Fruit fly (Drosophila melanogaster) whole organism, embryonic: ENCODE measurements around the gene CG32388.

ENCODE experiments used
- Antp ChIP-seq: fragments of 200-800 bp; sonication (Bioruptor generic); optimal IDR thresholded peaks from 3 replicates; lab custom pipeline; 2016; ENCODE audit warnings: missing biosample characterization, missing genetic modification characterization
- Bgb ChIP-seq: fragments of 200-800 bp; sonication (Bioruptor generic); IDR thresholded peaks from 2 replicates; pipeline ENCODE4 v1.3.6; 2022; ENCODE audit warnings: missing biosample characterization, missing genetic modification characterization; ENCODE audit not compliant: partially characterized antibody
- CG10565 ChIP-seq: fragments of 200-800 bp; sonication (Bioruptor generic); optimal IDR thresholded peaks from 3 replicates; lab custom pipeline; 2016; ENCODE audit warnings: missing biosample characterization, mild to moderate bottlenecking, missing genetic modification characterization
- CG12219 ChIP-seq: fragments of 200-800 bp; sonication (Bioruptor generic); optimal IDR thresholded peaks from 3 replicates; lab custom pipeline; 2018; ENCODE audit warnings: missing biosample characterization, mild to moderate bottlenecking, missing genetic modification characterization
- CG12769 ChIP-seq: fragments of 200-800 bp; sonication (Bioruptor generic); optimal IDR thresholded peaks from 2 replicates; lab custom pipeline; 2019; ENCODE audit warnings: missing biosample characterization, mild to moderate bottlenecking, missing genetic modification characterization, moderate library complexity
- CG13775 ChIP-seq: fragments of 200-800 bp; sonication (Bioruptor generic); optimal IDR thresholded peaks from 3 replicates; lab custom pipeline; 2017; ENCODE audit warnings: missing biosample characterization, mild to moderate bottlenecking, missing genetic modification characterization
- CG14860 ChIP-seq: fragments of 200-800 bp; sonication (Bioruptor generic); IDR thresholded peaks from 3 replicates; pipeline ENCODE4 v1.3.6; 2022; ENCODE audit warnings: missing biosample characterization, missing genetic modification characterization; ENCODE audit not compliant: partially characterized antibody
- CG15696 ChIP-seq: fragments of 200-800 bp; sonication (Bioruptor generic); optimal IDR thresholded peaks from 2 replicates; lab custom pipeline; 2019; ENCODE audit warnings: missing biosample characterization, mild to moderate bottlenecking, missing genetic modification characterization, moderate library complexity
- CG1602 ChIP-seq: fragments of 200-800 bp; sonication (Bioruptor generic); optimal IDR thresholded peaks from 3 replicates; lab custom pipeline; 2016; ENCODE audit warnings: missing biosample characterization, missing genetic modification characterization
- CG16863 ChIP-seq: fragments of 200-800 bp; sonication (Bioruptor generic); optimal IDR thresholded peaks from 3 replicates; lab custom pipeline; 2016; ENCODE audit warnings: missing biosample characterization, missing genetic modification characterization
- CG17802 ChIP-seq: fragments of 200-800 bp; sonication (Bioruptor generic); optimal IDR thresholded peaks from 2 replicates; lab custom pipeline; 2018; ENCODE audit warnings: missing biosample characterization, mild to moderate bottlenecking, missing genetic modification characterization, moderate library complexity
- CG30403 ChIP-seq: fragments of 200-800 bp; sonication (Bioruptor generic); optimal IDR thresholded peaks from 3 replicates; lab custom pipeline; 2016; ENCODE audit warnings: missing biosample characterization, missing genetic modification characterization
- CG32532 ChIP-seq: fragments of 200-800 bp; sonication (Bioruptor generic); IDR thresholded peaks from 2 replicates; pipeline ENCODE4 v1.3.6; 2022; ENCODE audit warnings: missing biosample characterization, missing genetic modification characterization
- CG3407 ChIP-seq: fragments of 200-800 bp; sonication (Bioruptor generic); optimal IDR thresholded peaks from 2 replicates; lab custom pipeline; 2018; ENCODE audit warnings: missing biosample characterization, mild to moderate bottlenecking, missing genetic modification characterization
- CG3847 ChIP-seq: fragments of 200-800 bp; sonication (Bioruptor generic); IDR thresholded peaks from 2 replicates; pipeline ENCODE4 v1.3.6; 2022; ENCODE audit warnings: missing biosample characterization, missing genetic modification characterization
- CG5180 ChIP-seq: fragments of 200-800 bp; sonication (Bioruptor generic); optimal IDR thresholded peaks from 3 replicates; lab custom pipeline; 2017; ENCODE audit warnings: missing biosample characterization, missing genetic modification characterization, mild to moderate bottlenecking, moderate library complexity, missing genetic modification reagents
- CG8924 ChIP-seq: fragments of 200-800 bp; optimal IDR thresholded peaks from 3 replicates; lab custom pipeline; 2019; ENCODE audit warnings: missing biosample characterization, mild to moderate bottlenecking, missing genetic modification characterization, moderate library complexity
- CG8944 ChIP-seq: fragments of 200-800 bp; sonication (Bioruptor generic); optimal IDR thresholded peaks from 3 replicates; lab custom pipeline; 2016; ENCODE audit warnings: missing biosample characterization, missing genetic modification characterization
- CG9437 ChIP-seq: fragments of 200-800 bp; sonication (Bioruptor generic); optimal IDR thresholded peaks from 2 replicates; lab custom pipeline; 2018; ENCODE audit warnings: missing biosample characterization, mild to moderate bottlenecking, missing genetic modification characterization
- CG9876 ChIP-seq: fragments of 200-800 bp; sonication (Bioruptor generic); optimal IDR thresholded peaks from 2 replicates; lab custom pipeline; 2016; ENCODE audit warnings: missing biosample characterization, missing genetic modification characterization
- CG9932 ChIP-seq: fragments of 200-800 bp; sonication (Bioruptor generic); IDR thresholded peaks from 2 replicates; pipeline ENCODE4 v1.3.6; 2022; ENCODE audit warnings: missing biosample characterization, missing genetic modification characterization
- CTCF ChIP-seq: fragments of 200-800 bp; sonication (Bioruptor generic); optimal IDR thresholded peaks from 2 replicates; lab custom pipeline; 2017; ENCODE audit warnings: missing biosample characterization, mild to moderate bottlenecking, missing genetic modification characterization, moderate library complexity
- Deaf1 ChIP-seq: fragments of 200-800 bp; optimal IDR thresholded peaks from 3 replicates; lab custom pipeline; 2019; ENCODE audit warnings: missing biosample characterization, mild to moderate bottlenecking, missing genetic modification characterization, moderate library complexity
- ERR ChIP-seq: fragments of 200-800 bp; sonication (Bioruptor generic); optimal IDR thresholded peaks from 2 replicates; lab custom pipeline; 2016; ENCODE audit warnings: missing biosample characterization, missing genetic modification characterization
- Fer3 ChIP-seq: fragments of 200-800 bp; sonication (Bioruptor generic); optimal IDR thresholded peaks from 2 replicates; lab custom pipeline; 2018; ENCODE audit warnings: missing biosample characterization, mild to moderate bottlenecking, missing genetic modification characterization, moderate library complexity
- GATAe ChIP-seq: fragments of 200-800 bp; sonication (Bioruptor generic); conservative IDR thresholded peaks from 2 replicates; pipeline ENCODE4 v1.3.6; 2022; ENCODE audit warnings: missing biosample characterization, missing genetic modification characterization
- Lhr ChIP-seq: fragments of 200-800 bp; sonication (Bioruptor generic); optimal IDR thresholded peaks from 3 replicates; lab custom pipeline; 2017; ENCODE audit warnings: mild to moderate bottlenecking, missing biosample characterization, missing genetic modification reagents, missing genetic modification characterization
- MTF-1 ChIP-seq: fragments of 200-800 bp; sonication (Bioruptor generic); optimal IDR thresholded peaks from 2 replicates; lab custom pipeline; 2018; ENCODE audit warnings: missing biosample characterization, mild to moderate bottlenecking, missing genetic modification characterization, borderline replicate concordance
- Mad ChIP-seq: fragments of 200-800 bp; sonication (Bioruptor generic); optimal IDR thresholded peaks from 2 replicates; lab custom pipeline; 2016; ENCODE audit warnings: missing biosample characterization, missing genetic modification characterization
- NC2β ChIP-seq: fragments of 200-800 bp; sonication (Bioruptor generic); optimal IDR thresholded peaks from 2 replicates; lab custom pipeline; 2016; ENCODE audit warnings: missing biosample characterization, missing genetic modification characterization
- Nf-YB ChIP-seq: fragments of 200-800 bp; sonication (Bioruptor generic); optimal IDR thresholded peaks from 3 replicates; lab custom pipeline; 2019; ENCODE audit warnings: missing biosample characterization, mild to moderate bottlenecking, missing genetic modification characterization, moderate library complexity
- Optix ChIP-seq: fragments of 200-800 bp; sonication (Bioruptor generic); IDR thresholded peaks from 3 replicates; pipeline ENCODE4 v1.3.6; 2022; ENCODE audit warnings: missing biosample characterization, missing genetic modification characterization
- Pdp1 ChIP-seq, 2 experiments: fragments of 200-800 bp; sonication (Bioruptor generic); optimal IDR thresholded peaks; 3 replicates each; lab custom pipeline; 2016; ENCODE audit warnings: missing biosample characterization in 2 of 2, missing genetic modification characterization in 2 of 2, mild to moderate bottlenecking in 1 of 2, moderate library complexity in 1 of 2
- Rfx ChIP-seq: fragments of 200-800 bp; sonication (Bioruptor generic); IDR thresholded peaks from 2 replicates; pipeline ENCODE4 v1.3.6; 2022; ENCODE audit warnings: missing biosample characterization, missing genetic modification characterization
- Scr ChIP-seq: fragments of 200-800 bp; sonication (Bioruptor generic); IDR thresholded peaks from 2 replicates; pipeline ENCODE4 v1.3.6; 2022; ENCODE audit warnings: missing biosample characterization, missing genetic modification characterization; ENCODE audit not compliant: partially characterized antibody
- Sin3A ChIP-seq: fragments of >200 bp; optimal IDR thresholded peaks from 2 replicates; lab custom pipeline; 2018
- Stat92E ChIP-seq, 3 experiments: fragments of >200 bp in 2 of 3; fragments of 200-800 bp in 1 of 3; sonication (Bioruptor generic) in 1 of 3; optimal IDR thresholded peaks; 2 replicates each; lab custom pipeline; 2017 to 2019; ENCODE audit warnings: missing biosample characterization in 3 of 3, missing genetic modification characterization in 3 of 3, mild to moderate bottlenecking in 1 of 3, moderate library complexity in 1 of 3
- YL-1 ChIP-seq: fragments of 200-800 bp; sonication (Bioruptor generic); optimal IDR thresholded peaks from 3 replicates; lab custom pipeline; 2017; ENCODE audit warnings: missing biosample characterization, mild to moderate bottlenecking, missing genetic modification characterization
- br ChIP-seq: fragments of >200 bp; optimal IDR thresholded peaks from 2 replicates; lab custom pipeline; 2017
- chn ChIP-seq: fragments of 200-800 bp; sonication (Bioruptor generic); optimal IDR thresholded peaks from 2 replicates; lab custom pipeline; 2016; ENCODE audit warnings: missing biosample characterization, missing genetic modification characterization
- crp ChIP-seq, 2 experiments: fragments of 200-800 bp; sonication (Bioruptor generic); optimal IDR thresholded peaks; 2 replicates in 1 of 2; 3 replicates in 1 of 2; lab custom pipeline; 2017; ENCODE audit warnings: missing biosample characterization in 2 of 2, missing genetic modification characterization in 2 of 2, mild to moderate bottlenecking in 1 of 2, moderate library complexity in 1 of 2
- fru ChIP-seq: fragments of >200 bp; optimal IDR thresholded peaks from 2 replicates; lab custom pipeline; 2017
- grn ChIP-seq: fragments of 200-800 bp; sonication (Bioruptor generic); optimal IDR thresholded peaks from 3 replicates; lab custom pipeline; 2017; ENCODE audit warnings: missing biosample characterization, missing genetic modification characterization
- her ChIP-seq: fragments of 200-800 bp; sonication (Bioruptor generic); optimal IDR thresholded peaks from 2 replicates; lab custom pipeline; 2016; ENCODE audit warnings: missing biosample characterization, missing genetic modification characterization
- jing ChIP-seq: fragments of 200-800 bp; sonication (Bioruptor generic); optimal IDR thresholded peaks from 2 replicates; lab custom pipeline; 2018; ENCODE audit warnings: missing biosample characterization, mild to moderate bottlenecking, missing genetic modification characterization
- pnt ChIP-seq: fragments of 200-800 bp; sonication (Bioruptor generic); optimal IDR thresholded peaks from 3 replicates; lab custom pipeline; 2016; ENCODE audit warnings: missing biosample characterization, missing genetic modification characterization
- sens-2 ChIP-seq: fragments of 200-800 bp; sonication (Bioruptor generic); IDR thresholded peaks from 2 replicates; pipeline ENCODE4 v1.3.6; 2022; ENCODE audit warnings: missing biosample characterization, missing genetic modification characterization
- so ChIP-seq: fragments of 200-800 bp; sonication (Bioruptor generic); IDR thresholded peaks from 3 replicates; pipeline ENCODE4 v1.3.6; 2022; ENCODE audit warnings: missing biosample characterization, missing genetic modification characterization
- vvl ChIP-seq: fragments of 200-800 bp; sonication (Bioruptor generic); IDR thresholded peaks from 2 replicates; pipeline ENCODE4 v1.3.6; 2022; ENCODE audit warnings: missing biosample characterization, missing genetic modification characterization
- wdn ChIP-seq: fragments of 200-800 bp; sonication (Bioruptor generic); IDR thresholded peaks from 2 replicates; pipeline ENCODE4 v1.3.6; 2022; ENCODE audit warnings: missing biosample characterization, missing genetic modification characterization

CG32388 gene

DNA sequence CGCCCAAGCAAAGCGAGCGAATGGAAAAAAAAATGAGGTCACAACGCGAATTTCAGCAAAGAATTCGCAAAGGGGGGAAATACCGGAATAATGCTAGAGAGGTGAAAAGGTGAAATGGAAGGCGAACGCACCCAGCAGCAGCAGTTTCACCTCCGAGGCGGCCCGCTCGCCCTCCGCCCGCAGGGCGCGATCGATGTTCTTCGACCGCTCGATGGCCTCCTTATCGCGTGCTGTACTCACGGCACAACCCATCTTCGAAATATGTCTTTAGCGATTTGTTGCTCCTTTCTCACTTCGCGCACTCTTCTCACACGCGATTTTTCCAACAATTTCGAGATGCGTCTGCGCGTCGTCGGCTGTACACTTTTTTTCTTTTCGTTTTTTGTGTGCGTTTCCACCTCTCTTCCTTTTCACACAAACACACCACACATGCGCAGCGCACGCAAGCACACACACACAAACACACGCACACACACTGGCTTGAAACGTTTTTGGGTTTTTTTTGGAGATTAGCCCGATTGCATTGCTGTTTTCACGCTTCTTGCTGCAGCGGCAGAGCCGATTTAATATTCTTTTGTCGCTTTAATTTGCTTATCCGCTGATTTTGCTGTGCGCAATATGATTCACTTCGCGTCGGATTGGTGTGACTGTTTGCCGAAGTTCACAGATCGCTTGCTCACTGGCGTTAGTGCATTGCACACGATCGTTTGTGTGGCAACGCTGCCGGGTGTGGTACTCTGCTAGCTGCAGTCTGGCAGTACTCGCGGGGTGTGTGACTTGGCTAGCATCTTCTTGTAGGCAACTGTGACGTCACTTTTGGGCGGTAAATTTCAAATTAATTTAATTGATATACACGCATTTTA is 4.8 kb downstream of the CG32388 start, which contains the start of gene Galphai (continued):
- TF ChIP-seq CG8924 (tag; lab: Kevin White, UChicago) (peak; percentile 42), chn (GFP tag; lab: Kevin White, UChicago) (no peak), so (GFP tag; lab: Robert Waterston, UW) (peak; percentile 20; the same call in 1 of the 3 replicates), CG15696 (no peak), CG9437 (GFP tag; lab: Kevin White, UChicago) (no peak), CG13775 (GFP tag; lab: Kevin White, UChicago) (no peak), pnt (GFP tag; lab: Kevin White, UChicago) (peak; percentile 41), CG5180 (GFP tag; lab: Kevin White, UChicago) (peak; percentile 61), NC2β (GFP tag; lab: Kevin White, UChicago) (peak; percentile 16), CG32532 (GFP tag; lab: Robert Waterston, UW) (peak; percentile 24; the same call in 1 of the 2 replicates), Antp (GFP tag; lab: Kevin White, UChicago) (peak; percentile 33), ERR (GFP tag; lab: Kevin White, UChicago) (peak; percentile 47), fru (no peak), MTF-1 (no peak), Fer3 (tag; lab: Kevin White, UChicago) (no peak), CG12769 (tag; lab: Kevin White, UChicago) (peak; percentile 60), Stat92E (GFP tag; optimal IDR thresholded peaks at IDR 0.05; lab: Kevin White, UChicago) (peak in 1 of 3 experiments; percentile 81), her (GFP tag; lab: Kevin White, UChicago) (peak; percentile 64), Pdp1 (GFP tag; optimal IDR thresholded peaks at IDR 0.05; lab: Kevin White, UChicago) (peak in 1 of 2 experiments; percentile 82), CG9932 (GFP tag; lab: Robert Waterston, UW) (peak; percentile 66), Sin3A (peak; percentile 88), Mad (GFP tag; lab: Kevin White, UChicago) (peak; percentile 59), Scr (peak; percentile 50), CG16863 (GFP tag; lab: Kevin White, UChicago) (peak; percentile 13), jing (GFP tag; lab: Kevin White, UChicago) (no peak), CG30403 (GFP tag; lab: Kevin White, UChicago) (peak; percentile 7), Nf-YB (GFP tag; lab: Kevin White, UChicago) (peak; percentile 14), Rfx (GFP tag; lab: Robert Waterston, UW) (peak; percentile 71), CG1602 (peak; percentile 6), Deaf1 (tag; lab: Kevin White, UChicago) (peak; percentile 63), wdn (GFP tag; lab: Robert Waterston, UW) (no peak), Bgb (GFP tag; lab: Robert Waterston, UW) (peak; percentile 64; the same call in 1 of the 2 replicates), CTCF (peak; percentile 65), CG17802 (tag; lab: Kevin White, UChicago) (no peak), CG3847 (peak; percentile 93), grn (GFP tag; lab: Kevin White, UChicago) (peak; percentile 49), CG8944 (GFP tag; lab: Kevin White, UChicago) (no peak), GATAe (GFP tag; lab: Robert Waterston, UW) (no peak), CG9876 (GFP tag; lab: Kevin White, UChicago) (peak; percentile 70), sens-2 (GFP tag; lab: Robert Waterston, UW) (no peak), Lhr (peak; percentile 100), vvl (peak; percentile 75), crp (GFP tag; optimal IDR thresholded peaks at IDR 0.05; lab: Kevin White, UChicago) (peak in 1 of 2 experiments; percentile 33), Optix (GFP tag; lab: Robert Waterston, UW) (no peak), br (lab: Kevin White, UChicago) (no peak), CG10565 (no peak), YL-1 (GFP tag; lab: Kevin White, UChicago) (peak; percentile 81), CG3407 (GFP tag; lab: Kevin White, UChicago) (no peak), CG12219 (GFP tag; lab: Kevin White, UChicago) (no peak), CG14860 (GFP tag; lab: Robert Waterston, UW) (no peak)
